Worm (Caenorhabditis elegans): Measurements from ENCODE around the gene sfxn-1.4.

DNA sequence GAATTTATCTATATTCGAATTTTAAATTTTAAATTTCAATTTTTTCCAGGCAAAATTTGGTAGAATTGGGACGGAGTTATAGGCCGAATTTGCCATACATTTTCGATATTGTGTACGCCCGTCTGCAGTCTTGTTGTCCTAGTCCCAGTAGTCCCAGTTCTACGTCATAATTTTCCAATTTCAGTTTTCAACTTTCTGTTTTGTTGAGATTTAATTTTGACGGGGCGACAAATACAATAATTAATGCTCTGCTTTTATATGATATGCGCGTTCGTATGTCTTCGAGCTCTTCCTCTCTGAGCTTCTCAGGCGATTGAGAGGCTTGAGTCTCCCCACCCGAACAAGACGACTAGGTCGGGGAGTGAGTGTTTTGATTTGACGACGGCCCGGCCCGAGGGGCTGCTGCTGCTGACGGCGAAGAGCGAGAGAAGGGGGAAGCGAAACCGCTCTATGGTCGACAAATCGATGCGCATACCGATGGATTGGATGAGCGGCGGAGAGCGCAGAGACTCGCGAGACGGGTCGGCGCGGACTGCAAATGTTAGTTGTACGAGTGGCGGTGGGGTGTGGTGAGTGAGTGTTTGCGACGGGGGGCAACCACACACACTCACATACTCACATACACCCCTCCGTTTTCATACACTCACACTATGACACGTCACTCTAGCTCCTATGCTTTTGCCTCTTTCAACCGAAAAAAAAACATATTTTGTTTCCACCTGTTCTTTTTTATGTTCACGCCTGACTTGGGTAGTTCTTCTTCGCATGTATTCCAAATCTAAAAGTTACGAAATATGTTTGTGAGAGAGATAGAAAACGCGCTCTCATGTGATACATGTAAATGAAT is 46.1 kb downstream of the sfxn-1.4 start:
- TF ChIP-seq zag-1 (tag; optimal IDR thresholded peaks at IDR 0.05) (peak; percentile 35), nhr-28 (tag; optimal IDR thresholded peaks at IDR 0.05) (no peak), aly-2 (tag; optimal IDR thresholded peaks at IDR 0.05) (no peak), lin-15B (tag; optimal IDR thresholded peaks at IDR 0.05) (peak; percentile 72), pqm-1 (tag; optimal IDR thresholded peaks at IDR 0.05) (peak; percentile 55), unc-39 (tag; optimal IDR thresholded peaks at IDR 0.05) (no peak), mdl-1 (tag; optimal IDR thresholded peaks at IDR 0.05) (no peak), mml-1 (tag; optimal IDR thresholded peaks at IDR 0.05) (no peak), snpc-4 (tag; optimal IDR thresholded peaks at IDR 0.05) (peak; percentile 46), elt-3 (tag; optimal IDR thresholded peaks at IDR 0.05) (peak in 1 of 3 experiments; percentile 25), ama-1 (optimal IDR thresholded peaks at IDR 0.05) (peak; percentile 91), unc-62 (GFP tag; optimal IDR thresholded peaks at IDR 0.05) (peak; percentile 80), lin-39 (tag; optimal IDR thresholded peaks at IDR 0.05) (peak; percentile 99)
